Worm (Caenorhabditis elegans) whole organism, mixed stage, embryonic: ENCODE results near the gene K04G11.3.

Experiments used
- nhr-237 ChIP-seq: fragments of 150-350 bp; optimal IDR thresholded peaks from 2 replicates; lab custom pipeline; 2014; ENCODE audit warnings: missing biosample characterization, missing genetic modification characterization
- nhr-28 ChIP-seq: fragments of 150-350 bp; optimal IDR thresholded peaks from 2 replicates; lab custom pipeline; 2014; ENCODE audit warnings: missing biosample characterization, missing genetic modification characterization
- nhr-76 ChIP-seq: sonication (generic microtip); optimal IDR thresholded peaks from 2 replicates; lab custom pipeline; 2017; ENCODE audit warnings: missing biosample characterization, missing genetic modification characterization
- ztf-11 ChIP-seq: fragments of 150-350 bp; optimal IDR thresholded peaks from 2 replicates; lab custom pipeline; 2014; ENCODE audit warnings: missing biosample characterization, missing genetic modification characterization

- no peak for TF ChIP-seq ztf-11 (tag; lab: Kevin White, UChicago)
- TF ChIP-seq nhr-76 (tag; lab: Kevin White, UChicago) = no peak
- TF ChIP-seq nhr-237 (tag; lab: Kevin White, UChicago) = no peak
- TF ChIP-seq nhr-28 (tag; lab: Kevin White, UChicago) = no peak
Observed at ce11 chrX:14366081-14366480, 18.6 kb upstream of the K04G11.3 start.
